Fruit fly (Drosophila melanogaster) whole organism, embryonic: ENCODE measurements around the gene Arp6.

Experiments
- ATbp ChIP-seq: fragments of 200-800 bp; sonication (Bioruptor generic); optimal IDR thresholded peaks from 2 replicates; lab custom pipeline; 2017; ENCODE audit warnings: missing biosample characterization, mild to moderate bottlenecking, missing genetic modification characterization, missing genetic modification reagents
- Asciz ChIP-seq: fragments of 200-800 bp; sonication (Bioruptor generic); optimal IDR thresholded peaks from 2 replicates; lab custom pipeline; 2017; ENCODE audit warnings: missing biosample characterization, mild to moderate bottlenecking, missing genetic modification characterization, missing genetic modification reagents
- B-H2 ChIP-seq: fragments of 200-800 bp; sonication (Bioruptor generic); optimal IDR thresholded peaks from 2 replicates; lab custom pipeline; 2018; ENCODE audit warnings: missing biosample characterization, mild to moderate bottlenecking, missing genetic modification characterization
- BEAF-32 ChIP-seq: fragments of 200-800 bp; sonication (Bioruptor generic); optimal IDR thresholded peaks from 3 replicates; lab custom pipeline; 2017; ENCODE audit warnings: missing biosample characterization, missing genetic modification characterization, mild to moderate bottlenecking, moderate library complexity, missing genetic modification reagents
- C15 ChIP-seq: fragments of 200-800 bp; sonication (Bioruptor generic); IDR thresholded peaks from 3 replicates; pipeline ENCODE4 v1.3.6; 2022; ENCODE audit warnings: missing biosample characterization, missing genetic modification characterization
- CG10267 ChIP-seq: fragments of 200-800 bp; sonication (Bioruptor generic); optimal IDR thresholded peaks from 2 replicates; lab custom pipeline; 2018; ENCODE audit warnings: missing biosample characterization, mild to moderate bottlenecking, missing genetic modification characterization, moderate library complexity
- CG10462 ChIP-seq: fragments of 200-800 bp; sonication (Bioruptor generic); optimal IDR thresholded peaks from 2 replicates; lab custom pipeline; 2016; ENCODE audit warnings: missing biosample characterization, missing genetic modification characterization
- CG12942 ChIP-seq: fragments of 200-800 bp; sonication (Bioruptor generic); optimal IDR thresholded peaks from 3 replicates; lab custom pipeline; 2016; ENCODE audit warnings: missing biosample characterization, missing genetic modification characterization
- CG13624 ChIP-seq: fragments of 200-800 bp; sonication (Bioruptor generic); optimal IDR thresholded peaks from 2 replicates; lab custom pipeline; 2016; ENCODE audit warnings: missing biosample characterization, missing genetic modification characterization
- CG15601 ChIP-seq: fragments of 200-800 bp; sonication (Bioruptor generic); optimal IDR thresholded peaks from 3 replicates; lab custom pipeline; 2019; ENCODE audit warnings: missing biosample characterization, mild to moderate bottlenecking, missing genetic modification characterization, moderate library complexity
- CG1603 ChIP-seq: fragments of 200-800 bp; sonication (Bioruptor generic); optimal IDR thresholded peaks from 2 replicates; lab custom pipeline; 2019; ENCODE audit warnings: missing biosample characterization, mild to moderate bottlenecking, missing genetic modification characterization, moderate library complexity
- CG16813 ChIP-seq: fragments of 200-800 bp; sonication (Bioruptor generic); IDR thresholded peaks from 3 replicates; pipeline ENCODE4 v1.3.6; 2022; ENCODE audit warnings: missing biosample characterization, missing genetic modification characterization; ENCODE audit not compliant: partially characterized antibody
- CG16863 ChIP-seq: fragments of 200-800 bp; sonication (Bioruptor generic); optimal IDR thresholded peaks from 3 replicates; lab custom pipeline; 2016; ENCODE audit warnings: missing biosample characterization, missing genetic modification characterization
- CG17612 ChIP-seq: fragments of 200-800 bp; sonication (Bioruptor generic); IDR thresholded peaks from 2 replicates; pipeline ENCODE4 v1.3.6; 2022; ENCODE audit warnings: missing biosample characterization, missing genetic modification characterization
- CG18011 ChIP-seq: fragments of 200-800 bp; sonication (Bioruptor generic); optimal IDR thresholded peaks from 2 replicates; lab custom pipeline; 2017; ENCODE audit warnings: missing biosample characterization, missing genetic modification characterization, mild to moderate bottlenecking, moderate library complexity, missing genotype
- CG18599 ChIP-seq: fragments of 200-800 bp; sonication (Bioruptor generic); optimal IDR thresholded peaks from 3 replicates; lab custom pipeline; 2017; ENCODE audit warnings: missing biosample characterization, missing genetic modification characterization, mild to moderate bottlenecking, moderate library complexity, missing genetic modification reagents
- CG31365 ChIP-seq: fragments of 200-800 bp; sonication (Bioruptor generic); optimal IDR thresholded peaks from 2 replicates; lab custom pipeline; 2018; ENCODE audit warnings: missing biosample characterization, mild to moderate bottlenecking, missing genetic modification characterization
- CG33213 ChIP-seq: fragments of 200-800 bp; sonication (Bioruptor generic); optimal IDR thresholded peaks from 3 replicates; lab custom pipeline; 2016; ENCODE audit warnings: missing biosample characterization, missing genetic modification characterization
- CG34376 ChIP-seq: fragments of 200-800 bp; sonication (Bioruptor generic); optimal IDR thresholded peaks from 2 replicates; lab custom pipeline; 2018; ENCODE audit warnings: missing biosample characterization, mild to moderate bottlenecking, missing genetic modification characterization
- CG4730 ChIP-seq: fragments of 200-800 bp; sonication (Bioruptor generic); IDR thresholded peaks from 2 replicates; pipeline ENCODE4 v1.3.6; 2022; ENCODE audit warnings: missing biosample characterization, missing genetic modification characterization
- CG9437 ChIP-seq: fragments of 200-800 bp; sonication (Bioruptor generic); optimal IDR thresholded peaks from 2 replicates; lab custom pipeline; 2018; ENCODE audit warnings: missing biosample characterization, mild to moderate bottlenecking, missing genetic modification characterization
- CG9609 ChIP-seq: fragments of 200-800 bp; sonication (Bioruptor generic); optimal IDR thresholded peaks from 3 replicates; lab custom pipeline; 2016; ENCODE audit warnings: missing biosample characterization, missing genetic modification characterization
- CG9817 ChIP-seq: fragments of 200-800 bp; sonication (Bioruptor generic); optimal IDR thresholded peaks from 2 replicates; lab custom pipeline; 2018; ENCODE audit warnings: missing biosample characterization, mild to moderate bottlenecking, missing genetic modification characterization, moderate library complexity
- CG9876 ChIP-seq: fragments of 200-800 bp; sonication (Bioruptor generic); optimal IDR thresholded peaks from 2 replicates; lab custom pipeline; 2016; ENCODE audit warnings: missing biosample characterization, missing genetic modification characterization
- Dip2 ChIP-seq: fragments of 200-800 bp; sonication (Bioruptor generic); IDR thresholded peaks from 2 replicates; pipeline ENCODE4 v1.3.6; 2022; ENCODE audit warnings: missing biosample characterization, missing genetic modification characterization
- GATAe ChIP-seq: fragments of 200-800 bp; sonication (Bioruptor generic); conservative IDR thresholded peaks from 2 replicates; pipeline ENCODE4 v1.3.6; 2022; ENCODE audit warnings: missing biosample characterization, missing genetic modification characterization
- HLH3B ChIP-seq: fragments of 200-800 bp; sonication (Bioruptor generic); IDR thresholded peaks from 2 replicates; pipeline ENCODE4 v1.3.6; 2022; ENCODE audit warnings: missing biosample characterization, missing genetic modification characterization
- Oli ChIP-seq: fragments of 200-800 bp; sonication (Bioruptor generic); optimal IDR thresholded peaks from 2 replicates; lab custom pipeline; 2018; ENCODE audit warnings: missing biosample characterization, mild to moderate bottlenecking, missing genetic modification characterization, moderate library complexity
- Ptx1 ChIP-seq: fragments of 200-800 bp; sonication (Bioruptor generic); IDR thresholded peaks from 2 replicates; pipeline ENCODE4 v1.3.6; 2022; ENCODE audit warnings: missing biosample characterization, missing genetic modification characterization
- Usf ChIP-seq: fragments of 200-800 bp; sonication (Bioruptor generic); optimal IDR thresholded peaks from 2 replicates; lab custom pipeline; 2017; ENCODE audit warnings: missing genotype, missing biosample characterization, missing genetic modification characterization
- ab ChIP-seq: fragments of 200-800 bp; sonication (Bioruptor generic); optimal IDR thresholded peaks from 2 replicates; lab custom pipeline; 2016; ENCODE audit warnings: missing biosample characterization, missing genetic modification characterization
- ase ChIP-seq: fragments of 200-800 bp; sonication (Bioruptor generic); IDR thresholded peaks from 3 replicates; pipeline ENCODE4 v1.3.6; 2022; ENCODE audit warnings: missing biosample characterization, missing genetic modification characterization
- ato ChIP-seq: fragments of 200-800 bp; sonication (Bioruptor generic); IDR thresholded peaks from 2 replicates; pipeline ENCODE4 v1.3.6; 2022; ENCODE audit warnings: missing biosample characterization, missing genetic modification characterization; ENCODE audit not compliant: partially characterized antibody
- bab2 ChIP-seq: fragments of 200-800 bp; sonication (Bioruptor generic); optimal IDR thresholded peaks from 2 replicates; lab custom pipeline; 2016; ENCODE audit warnings: missing biosample characterization, missing genetic modification characterization
- dan ChIP-seq: fragments of 200-800 bp; sonication (Bioruptor generic); IDR thresholded peaks from 2 replicates; pipeline ENCODE4 v1.3.6; 2022; ENCODE audit warnings: missing biosample characterization, missing genetic modification characterization
- gcm ChIP-seq: fragments of 200-800 bp; sonication (Bioruptor generic); optimal IDR thresholded peaks from 2 replicates; lab custom pipeline; 2019; ENCODE audit warnings: missing biosample characterization, mild to moderate bottlenecking, missing genetic modification characterization, moderate library complexity
- hth ChIP-seq: fragments of >200 bp; optimal IDR thresholded peaks from 2 replicates; lab custom pipeline; 2017; ENCODE audit warnings: inconsistent platforms
- klu ChIP-seq: fragments of 200-800 bp; sonication (Bioruptor generic); IDR thresholded peaks from 2 replicates; pipeline ENCODE4 v1.3.6; 2022; ENCODE audit warnings: missing biosample characterization, missing genetic modification characterization
- mld ChIP-seq: fragments of 200-800 bp; sonication (Bioruptor generic); IDR thresholded peaks from 3 replicates; pipeline ENCODE4 v1.3.6; 2022; ENCODE audit warnings: missing biosample characterization, missing genetic modification characterization; ENCODE audit not compliant: partially characterized antibody
- pho ChIP-seq: fragments of 200-800 bp; sonication (Bioruptor generic); optimal IDR thresholded peaks from 2 replicates; lab custom pipeline; 2016; ENCODE audit warnings: missing biosample characterization, missing genetic modification characterization
- phol ChIP-seq: fragments of 200-800 bp; sonication (Bioruptor generic); optimal IDR thresholded peaks from 3 replicates; lab custom pipeline; 2018; ENCODE audit warnings: missing biosample characterization, mild to moderate bottlenecking, missing genetic modification characterization, moderate library complexity
- scrt ChIP-seq: fragments of 200-800 bp; sonication (Bioruptor generic); optimal IDR thresholded peaks from 2 replicates; lab custom pipeline; 2018; ENCODE audit warnings: missing biosample characterization, mild to moderate bottlenecking, missing genetic modification characterization, moderate library complexity
- sens ChIP-seq: fragments of 200-800 bp; sonication (Bioruptor generic); peaks from one replicate; lab custom pipeline; 2016; ENCODE audit warnings: missing biosample characterization, missing genetic modification characterization
- seq ChIP-seq: fragments of 200-800 bp; sonication (Bioruptor generic); IDR thresholded peaks from 2 replicates; pipeline ENCODE4 v1.3.6; 2022; ENCODE audit warnings: missing biosample characterization, missing genetic modification characterization
- sna ChIP-seq: fragments of 200-800 bp; sonication (Bioruptor generic); IDR thresholded peaks from 2 replicates; pipeline ENCODE4 v1.3.6; 2022; ENCODE audit warnings: missing biosample characterization, missing genetic modification characterization; ENCODE audit not compliant: partially characterized antibody
- tll ChIP-seq, 2 experiments: fragments of 200-800 bp in 1 of 2; fragments of >200 bp in 1 of 2; sonication (Bioruptor generic) in 1 of 2; optimal IDR thresholded peaks; 2 replicates each; lab custom pipeline; 2017 to 2019; ENCODE audit warnings: missing biosample characterization in 2 of 2, missing genetic modification characterization in 2 of 2, mild to moderate bottlenecking in 1 of 2, moderate library complexity in 1 of 2
- unpg ChIP-seq: fragments of 200-800 bp; sonication (Bioruptor generic); optimal IDR thresholded peaks from 3 replicates; lab custom pipeline; 2018; ENCODE audit warnings: missing biosample characterization, mild to moderate bottlenecking, missing genetic modification characterization, moderate library complexity
- vvl ChIP-seq: fragments of 200-800 bp; sonication (Bioruptor generic); IDR thresholded peaks from 2 replicates; pipeline ENCODE4 v1.3.6; 2022; ENCODE audit warnings: missing biosample characterization, missing genetic modification characterization
- zen2 ChIP-seq: fragments of 200-800 bp; sonication (Bioruptor generic); IDR thresholded peaks from 3 replicates; pipeline ENCODE4 v1.3.6; 2022; ENCODE audit warnings: missing biosample characterization, missing genetic modification characterization; ENCODE audit not compliant: partially characterized antibody
- zfh2 ChIP-seq: fragments of 200-800 bp; sonication (Bioruptor generic); optimal IDR thresholded peaks from 2 replicates; lab custom pipeline; 2016; ENCODE audit warnings: missing biosample characterization, missing genetic modification characterization

Gene Arp6

DNA sequence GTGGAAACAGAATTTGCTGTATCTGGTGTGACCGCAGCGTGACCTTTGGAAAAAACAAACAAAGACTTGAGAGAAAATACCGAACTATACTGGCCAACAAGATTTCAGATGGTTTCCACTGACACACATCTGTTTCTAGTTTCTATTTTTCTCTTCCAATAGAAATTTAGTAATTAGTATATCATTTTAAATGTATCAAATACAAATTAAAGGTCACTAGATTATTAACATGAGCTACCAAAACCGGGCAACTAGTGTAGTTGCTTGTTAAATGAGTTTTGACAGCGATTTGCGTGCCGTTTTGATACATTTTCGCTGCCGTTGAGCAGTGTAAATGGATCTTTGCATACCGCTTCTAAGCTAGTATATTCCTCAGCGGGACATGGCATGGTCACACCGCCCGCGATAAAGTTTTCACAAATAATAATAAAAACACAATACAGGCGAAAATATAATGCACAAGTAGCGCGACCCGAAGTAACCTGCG, 33.2 kb downstream of the Arp6 start, which contains the start of the genes Pis and Hap40 (continued):
- TF ChIP-seq sens (GFP tag; lab: Kevin White, UChicago): peak; percentile 91
- TF ChIP-seq gcm (GFP tag; lab: Kevin White, UChicago): peak; percentile 18
- TF ChIP-seq mld: no peak
- TF ChIP-seq C15 (GFP tag; lab: Robert Waterston, UW): no peak
- TF ChIP-seq ase (GFP tag; lab: Robert Waterston, UW): peak; percentile 56; the same call in 1 of the 3 replicates
- TF ChIP-seq ato (GFP tag; lab: Robert Waterston, UW): no peak
- TF ChIP-seq pho (GFP tag; lab: Kevin White, UChicago): peak; percentile 62
- TF ChIP-seq Ptx1 (GFP tag; lab: Robert Waterston, UW): peak; percentile 79
- peak; percentile 55 for TF ChIP-seq CG12942 (GFP tag; lab: Kevin White, UChicago)
- no peak for TF ChIP-seq CG9876 (GFP tag; lab: Kevin White, UChicago)
- TF ChIP-seq dan (GFP tag; lab: Robert Waterston, UW): no peak; the same call in 1 of the 2 replicates
- TF ChIP-seq scrt: no peak
- no peak for TF ChIP-seq CG13624 (GFP tag; lab: Kevin White, UChicago)
- 0 out of 2 replicates have a peak, but pooled peaks have one; percentile 18 for TF ChIP-seq vvl (GFP tag; lab: Robert Waterston, UW)
- TF ChIP-seq Dip2: no peak
- peak; percentile 51; the same call in 1 of the 2 replicates for TF ChIP-seq seq (GFP tag; lab: Robert Waterston, UW)
- peak; percentile 85 for TF ChIP-seq phol
- no peak for TF ChIP-seq sna
- peak; percentile 56 for TF ChIP-seq BEAF-32 (GFP tag; lab: Kevin White, UChicago)
- TF ChIP-seq B-H2 (GFP tag; lab: Kevin White, UChicago): peak; percentile 53
- peak; percentile 55 for TF ChIP-seq Usf (GFP tag; lab: Kevin White, UChicago)
- TF ChIP-seq klu (GFP tag; lab: Robert Waterston, UW): peak; percentile 62; the same call in 1 of the 2 replicates
- TF ChIP-seq CG9609 (GFP tag; lab: Kevin White, UChicago): peak; percentile 20
- no peak for TF ChIP-seq CG18011 (GFP tag; lab: Kevin White, UChicago)
- TF ChIP-seq tll (GFP tag; optimal IDR thresholded peaks at IDR 0.05; lab: Kevin White, UChicago): peak in 1 of 2 experiments; percentile 87
- TF ChIP-seq unpg (GFP tag; lab: Kevin White, UChicago): peak; percentile 72
- TF ChIP-seq ATbp (GFP tag; lab: Kevin White, UChicago): peak; percentile 4
- no peak for TF ChIP-seq CG31365 (tag; lab: Kevin White, UChicago)
- TF ChIP-seq CG34376 (GFP tag; lab: Kevin White, UChicago): peak; percentile 38
- TF ChIP-seq CG16863 (GFP tag; lab: Kevin White, UChicago): no peak
- no peak for TF ChIP-seq zen2
- TF ChIP-seq CG1603 (tag; lab: Kevin White, UChicago): peak; percentile 48
- peak; percentile 88 for TF ChIP-seq CG9817 (tag; lab: Kevin White, UChicago)
- TF ChIP-seq CG4730 (GFP tag; lab: Robert Waterston, UW): peak; percentile 39; the same call in 1 of the 2 replicates
- TF ChIP-seq CG18599 (GFP tag; lab: Kevin White, UChicago): no peak
- peak; percentile 90 for TF ChIP-seq CG15601 (tag; lab: Kevin White, UChicago)
- TF ChIP-seq CG16813 (GFP tag; lab: Robert Waterston, UW): no peak
- TF ChIP-seq HLH3B: peak; percentile 49; the same call in 1 of the 2 replicates
- TF ChIP-seq CG17612 (GFP tag; lab: Robert Waterston, UW): no peak
- TF ChIP-seq bab2 (GFP tag; lab: Kevin White, UChicago): peak; percentile 35
- TF ChIP-seq CG9437 (GFP tag; lab: Kevin White, UChicago): peak; percentile 49
- TF ChIP-seq CG10267 (tag; lab: Kevin White, UChicago): peak; percentile 69
- TF ChIP-seq GATAe (GFP tag; lab: Robert Waterston, UW): no peak; the same call in 1 of the 2 replicates
- peak; percentile 27 for TF ChIP-seq CG10462 (GFP tag; lab: Kevin White, UChicago)
- TF ChIP-seq hth: no peak
- peak; percentile 60 for TF ChIP-seq zfh2 (GFP tag; lab: Kevin White, UChicago)
- TF ChIP-seq CG33213 (GFP tag; lab: Kevin White, UChicago): no peak
- TF ChIP-seq Asciz: no peak
- no peak for TF ChIP-seq ab (GFP tag; lab: Kevin White, UChicago)
- peak; percentile 64 for TF ChIP-seq Oli (tag; lab: Kevin White, UChicago)
